Worm (Caenorhabditis elegans) whole organism, L4 larva: ENCODE results near the gene Y82E9BL.5.

Experiments
- D1046.2 ChIP-seq: fragments of 200-800 bp; sonication (Bioruptor generic); IDR thresholded peaks from 2 replicates; pipeline ENCODE4 v1.3.6; 2022; ENCODE audit warnings: missing genetic modification characterization, missing compliant biosample characterization
- F44E2.7 ChIP-seq: fragments of 200-800 bp; sonication (Bioruptor generic); IDR thresholded peaks from 2 replicates; pipeline ENCODE4 v2.1.2; 2022; ENCODE audit warnings: missing genetic modification characterization, missing compliant biosample characterization
- R02D3.7 ChIP-seq: fragments of 150-350 bp; sonication (generic microtip); optimal IDR thresholded peaks from 3 replicates; lab custom pipeline; 2014; ENCODE audit warnings: missing biosample characterization, missing genetic modification characterization
- T26A8.4 ChIP-seq: fragments of 200-800 bp; sonication (Bioruptor generic); IDR thresholded peaks from 2 replicates; pipeline ENCODE4 v1.3.6; 2022; ENCODE audit warnings: missing genetic modification characterization, missing compliant biosample characterization
- Y5F2A.4 ChIP-seq: fragments of 200-800 bp; sonication (Bioruptor generic); optimal IDR thresholded peaks from 2 replicates; lab custom pipeline; 2018; ENCODE audit warnings: mild to moderate bottlenecking, missing genetic modification characterization, missing compliant biosample characterization
- arid-1 ChIP-seq: fragments of 200-800 bp; sonication (Bioruptor generic); conservative IDR thresholded peaks from 2 replicates; pipeline ENCODE4 v1.3.6; 2022; ENCODE audit warnings: missing genetic modification reagents, missing genetic modification characterization, missing compliant biosample characterization
- ceh-20 ChIP-seq: fragments of 200-800 bp; sonication (Bioruptor generic); IDR thresholded peaks from 2 replicates; pipeline ENCODE4 v1.3.6; 2022; ENCODE audit warnings: missing genetic modification reagents, missing genetic modification characterization, missing compliant biosample characterization
- ceh-62 ChIP-seq: sonication (generic microtip); optimal IDR thresholded peaks from 2 replicates; lab custom pipeline; 2017; ENCODE audit warnings: missing biosample characterization, missing genetic modification characterization
- cey-2 ChIP-seq: sonication (generic microtip); optimal IDR thresholded peaks from 3 replicates; lab custom pipeline; 2017; ENCODE audit warnings: missing genetic modification characterization, mild to moderate bottlenecking, missing compliant biosample characterization, antibody characterized with exemption, borderline replicate concordance; ENCODE audit not compliant: insufficient read depth
- daf-12 ChIP-seq: fragments of 150-350 bp; optimal IDR thresholded peaks from 2 replicates; lab custom pipeline; 2014; ENCODE audit warnings: missing biosample characterization, missing genetic modification reagents, missing genetic modification characterization
- daf-16 ChIP-seq, 3 experiments: sonication (generic microtip); optimal IDR thresholded peaks; 2 replicates each; lab custom pipeline; 2016 to 2017; ENCODE audit warnings: missing genetic modification characterization in 3 of 3, missing genetic modification reagents in 3 of 3, mild to moderate bottlenecking in 2 of 3, missing compliant biosample characterization in 2 of 3, missing biosample characterization in 1 of 3, moderate library complexity in 1 of 3
- dmd-6 ChIP-seq: fragments of 200-800 bp; sonication (Bioruptor generic); IDR thresholded peaks from 2 replicates; pipeline ENCODE4 v1.3.6; 2022; ENCODE audit warnings: missing genetic modification reagents, missing genetic modification characterization, missing compliant biosample characterization
- duxl-1 ChIP-seq: sonication (generic microtip); optimal IDR thresholded peaks from 2 replicates; lab custom pipeline; 2016; ENCODE audit warnings: mild to moderate bottlenecking, missing genetic modification characterization, moderate library complexity, missing compliant biosample characterization; ENCODE audit not compliant: poor library complexity
- dve-1 ChIP-seq: sonication (generic microtip); optimal IDR thresholded peaks from 2 replicates; lab custom pipeline; 2017; ENCODE audit warnings: antibody characterized with exemption, mild to moderate bottlenecking, missing genetic modification characterization, missing compliant biosample characterization; ENCODE audit not compliant: insufficient read depth
- egl-43 ChIP-seq: fragments of 200-800 bp; sonication (Bioruptor generic); IDR thresholded peaks from 2 replicates; pipeline ENCODE4 v1.3.6; 2022; ENCODE audit warnings: missing genetic modification reagents, missing genetic modification characterization, missing compliant biosample characterization
- hif-1 ChIP-seq, 2 experiments: sonication (generic microtip); optimal IDR thresholded peaks; 2 replicates each; lab custom pipeline; 2016 to 2017; ENCODE audit warnings: missing compliant biosample characterization in 2 of 2, missing genetic modification characterization in 2 of 2, missing genetic modification reagents in 2 of 2, missing genotype in 2 of 2, mild to moderate bottlenecking in 1 of 2
- hlh-11 ChIP-seq: fragments of 200-800 bp; sonication (Bioruptor generic); optimal IDR thresholded peaks from 2 replicates; lab custom pipeline; 2018; ENCODE audit warnings: mild to moderate bottlenecking, missing genetic modification characterization, missing compliant biosample characterization
- lin-1 ChIP-seq: fragments of 200-800 bp; sonication (Bioruptor generic); IDR thresholded peaks from 2 replicates; pipeline ENCODE4 v1.3.6; 2022; ENCODE audit warnings: missing genetic modification reagents, missing genetic modification characterization, missing compliant biosample characterization
- lin-15B ChIP-seq: fragments of 150-350 bp; sonication (generic microtip); optimal IDR thresholded peaks from 3 replicates; lab custom pipeline; 2014; ENCODE audit warnings: missing biosample characterization, missing genetic modification characterization
- lin-29 ChIP-seq: fragments of 200-800 bp; sonication (Bioruptor generic); IDR thresholded peaks from 2 replicates; pipeline ENCODE4 v1.3.6; 2022; ENCODE audit warnings: missing genetic modification reagents, missing genetic modification characterization, missing compliant biosample characterization
- lin-38 ChIP-seq: fragments of 200-800 bp; sonication (Bioruptor generic); IDR thresholded peaks from 2 replicates; pipeline ENCODE4 v1.3.6; 2022; ENCODE audit warnings: missing genetic modification reagents, missing genetic modification characterization, missing compliant biosample characterization
- lsy-2 ChIP-seq, 2 experiments: fragments of 150-350 bp in 1 of 2; sonication (generic microtip) in 1 of 2; optimal IDR thresholded peaks; 2 replicates each; lab custom pipeline; 2014 to 2017; ENCODE audit warnings: missing biosample characterization in 2 of 2, missing genetic modification characterization in 2 of 2
- madf-5 ChIP-seq, 2 experiments: fragments of 200-800 bp; sonication (Bioruptor generic); IDR thresholded peaks; 2 replicates each; pipeline ENCODE4 v1.3.6; 2022; ENCODE audit warnings: missing compliant biosample characterization in 2 of 2, missing genetic modification characterization in 2 of 2
- mdl-1 ChIP-seq, 2 experiments: fragments of 150-350 bp in 1 of 2; sonication (generic microtip) in 1 of 2; optimal IDR thresholded peaks; 2 replicates each; lab custom pipeline; 2014 to 2017; ENCODE audit warnings: missing biosample characterization in 2 of 2, missing genetic modification characterization in 2 of 2
- mes-2 ChIP-seq: sonication (generic microtip); optimal IDR thresholded peaks from 2 replicates; lab custom pipeline; 2016; ENCODE audit warnings: missing genotype, mild to moderate bottlenecking, missing genetic modification characterization, missing compliant biosample characterization; ENCODE audit not compliant: poor library complexity, severe bottlenecking
- nhr-11 ChIP-seq: fragments of 150-350 bp; optimal IDR thresholded peaks from 2 replicates; lab custom pipeline; 2014; ENCODE audit warnings: missing biosample characterization, missing genetic modification characterization
- nhr-25 ChIP-seq: sonication (generic microtip); optimal IDR thresholded peaks from 2 replicates; lab custom pipeline; 2017; ENCODE audit warnings: missing genetic modification characterization, mild to moderate bottlenecking, missing compliant biosample characterization, antibody characterized with exemption, moderate library complexity, borderline replicate concordance; ENCODE audit not compliant: insufficient read depth
- nhr-28 ChIP-seq: fragments of 150-350 bp; optimal IDR thresholded peaks from 2 replicates; lab custom pipeline; 2014; ENCODE audit warnings: missing biosample characterization, missing genetic modification characterization
- nhr-41 ChIP-seq: fragments of 200-800 bp; sonication (Bioruptor generic); IDR thresholded peaks from 2 replicates; pipeline ENCODE4 v1.3.6; 2022; ENCODE audit warnings: missing genetic modification reagents, missing genetic modification characterization, missing compliant biosample characterization
- nhr-48 ChIP-seq: sonication (generic microtip); optimal IDR thresholded peaks from 2 replicates; lab custom pipeline; 2016; ENCODE audit warnings: mild to moderate bottlenecking, missing genetic modification characterization, missing compliant biosample characterization
- nhr-6 ChIP-seq: fragments of 150-350 bp; optimal IDR thresholded peaks from 2 replicates; lab custom pipeline; 2014; ENCODE audit warnings: missing biosample characterization, missing genetic modification characterization
- nhr-77 ChIP-seq: fragments of 150-350 bp; optimal IDR thresholded peaks from 2 replicates; lab custom pipeline; 2014; ENCODE audit warnings: missing biosample characterization, missing genetic modification characterization
- php-3 ChIP-seq: fragments of 200-800 bp; sonication (Bioruptor generic); IDR thresholded peaks from 2 replicates; pipeline ENCODE4 v1.3.6; 2022; ENCODE audit warnings: missing genetic modification reagents, missing genetic modification characterization, missing compliant biosample characterization
- pqm-1 ChIP-seq: sonication (generic microtip); optimal IDR thresholded peaks from 2 replicates; lab custom pipeline; 2017; ENCODE audit warnings: missing biosample characterization, missing genetic modification characterization
- snpc-4 ChIP-seq: fragments of 150-350 bp; optimal IDR thresholded peaks from 2 replicates; lab custom pipeline; 2014; ENCODE audit warnings: missing biosample characterization, missing genetic modification characterization
- spr-1 ChIP-seq: sonication (generic microtip); optimal IDR thresholded peaks from 2 replicates; lab custom pipeline; 2016; ENCODE audit warnings: mild to moderate bottlenecking, missing genetic modification characterization, missing compliant biosample characterization
- spr-3 ChIP-seq: fragments of 200-800 bp; sonication (Bioruptor generic); optimal IDR thresholded peaks from 2 replicates; lab custom pipeline; 2018; ENCODE audit warnings: mild to moderate bottlenecking, missing genetic modification characterization, missing compliant biosample characterization
- tag-97 ChIP-seq: fragments of 200-800 bp; sonication (Bioruptor generic); IDR thresholded peaks from 2 replicates; pipeline ENCODE4 v1.3.6; 2022; ENCODE audit warnings: missing genetic modification characterization, missing compliant biosample characterization
- tra-1 ChIP-seq: fragments of 200-800 bp; sonication (Bioruptor generic); IDR thresholded peaks from 2 replicates; pipeline ENCODE4 v1.3.6; 2022; ENCODE audit warnings: missing genetic modification reagents, missing genetic modification characterization, missing compliant biosample characterization
- zag-1 ChIP-seq: fragments of 150-350 bp; optimal IDR thresholded peaks from 2 replicates; lab custom pipeline; 2014; ENCODE audit warnings: missing biosample characterization, missing genetic modification characterization
- zfp-2 ChIP-seq: sonication (generic microtip); optimal IDR thresholded peaks from 2 replicates; lab custom pipeline; 2016; ENCODE audit warnings: mild to moderate bottlenecking, missing genetic modification characterization, missing compliant biosample characterization
- zfp-3 ChIP-seq: fragments of 200-800 bp; sonication (Bioruptor generic); conservative IDR thresholded peaks from 2 replicates; pipeline ENCODE4 v1.3.6; 2022; ENCODE audit warnings: missing genetic modification reagents, missing genetic modification characterization, missing compliant biosample characterization
- zip-11 ChIP-seq: fragments of 200-800 bp; sonication (Bioruptor generic); IDR thresholded peaks from 2 replicates; pipeline ENCODE4 v1.3.6; 2022; ENCODE audit warnings: missing genetic modification characterization, missing compliant biosample characterization
- zip-2 ChIP-seq: fragments of 150-350 bp; optimal IDR thresholded peaks from 2 replicates; lab custom pipeline; 2014; ENCODE audit warnings: missing biosample characterization, missing genetic modification characterization
- ztf-11 ChIP-seq: fragments of 150-350 bp; optimal IDR thresholded peaks from 2 replicates; lab custom pipeline; 2014; ENCODE audit warnings: missing biosample characterization, missing genetic modification characterization
- ztf-7 ChIP-seq: fragments of 150-350 bp; optimal IDR thresholded peaks from 2 replicates; lab custom pipeline; 2014; ENCODE audit warnings: missing biosample characterization, missing genetic modification characterization

Gene Y82E9BL.5

ce11 chrIII:1323555-1323954 is 23.9 kb downstream of the Y82E9BL.5 start:
- peak; percentile 89 for TF ChIP-seq nhr-28 (tag; lab: Kevin White, UChicago)
- TF ChIP-seq nhr-41 (GFP tag; lab: Robert Waterston, UW): peak; percentile 41; the same call in 1 of the 2 replicates
- TF ChIP-seq nhr-77: peak; percentile 63
- peak; percentile 96 for TF ChIP-seq pqm-1 (tag; lab: Kevin White, UChicago)
- peak in 1 of 2 experiments; percentile 22 for TF ChIP-seq mdl-1 (tag; optimal IDR thresholded peaks at IDR 0.05; lab: Kevin White, UChicago)
- peak; percentile 40 for TF ChIP-seq hlh-11
- TF ChIP-seq nhr-6: peak; percentile 84
- TF ChIP-seq T26A8.4 (GFP tag; lab: Robert Waterston, UW): no peak
- no peak for TF ChIP-seq daf-16 (GFP tag; optimal IDR thresholded peaks at IDR 0.05; lab: Kevin White, UChicago)
- peak; percentile 56 for TF ChIP-seq daf-16 (tag; optimal IDR thresholded peaks at IDR 0.05; lab: Kevin White, UChicago)
- no peak for TF ChIP-seq lin-15B (tag; lab: Kevin White, UChicago)
- no peak for TF ChIP-seq zip-11 (GFP tag; lab: Robert Waterston, UW)
- TF ChIP-seq dmd-6 (GFP tag; lab: Robert Waterston, UW): peak; percentile 83
- TF ChIP-seq dve-1 (tag; lab: Kevin White, UChicago): peak; percentile 19
- TF ChIP-seq lsy-2 (tag; optimal IDR thresholded peaks at IDR 0.05; lab: Kevin White, UChicago): peak in 1 of 2 experiments; percentile 36
- TF ChIP-seq, all 104 proteins: peak for 11

- TF ChIP-seq nhr-48 (no peak), lin-29 (GFP tag; lab: Robert Waterston, UW) (no peak), lsy-2 (tag; optimal IDR thresholded peaks at IDR 0.05; lab: Kevin White, UChicago) (no peak), snpc-4 (tag; lab: Kevin White, UChicago) (no peak), lin-38 (GFP tag; lab: Robert Waterston, UW) (no peak), duxl-1 (tag; lab: Kevin White, UChicago) (no peak), nhr-11 (no peak), tra-1 (GFP tag; lab: Robert Waterston, UW) (no peak), ceh-62 (no peak), zip-2 (tag; lab: Kevin White, UChicago) (no peak), hif-1 (tag; optimal IDR thresholded peaks at IDR 0.05; lab: Kevin White, UChicago) (no peak), php-3 (GFP tag; lab: Robert Waterston, UW) (no peak), ztf-11 (no peak)
These were observed 25.9 kb downstream of the Y82E9BL.5 start, which contains the start of gene fbxa-15 for ce11 chrIII:1321561-1321960. TSS of gene fbxa-15 (minus strand) at chrIII:1321661.

- no peak for TF ChIP-seq zag-1 (tag; lab: Kevin White, UChicago)
- TF ChIP-seq mes-2 (tag; lab: Kevin White, UChicago): no peak
- TF ChIP-seq daf-12 (tag; lab: Kevin White, UChicago): no peak
- no peak for TF ChIP-seq Y5F2A.4 (GFP tag; lab: Kevin White, UChicago)
- no peak for TF ChIP-seq zip-11 (GFP tag; lab: Robert Waterston, UW)
- peak; percentile 20 for TF ChIP-seq hlh-11
- TF ChIP-seq zfp-2 (tag; lab: Kevin White, UChicago): no peak
- no peak for TF ChIP-seq nhr-25 (tag; lab: Kevin White, UChicago)
- TF ChIP-seq dve-1 (tag; lab: Kevin White, UChicago): no peak
- TF ChIP-seq duxl-1 (tag; lab: Kevin White, UChicago): no peak
- no peak for TF ChIP-seq ceh-20 (GFP tag; lab: Robert Waterston, UW)
- no peak for TF ChIP-seq egl-43
- peak; percentile 80 for TF ChIP-seq pqm-1 (tag; lab: Kevin White, UChicago)
- no peak for TF ChIP-seq F44E2.7 (GFP tag; lab: Robert Waterston, UW)
- no peak for TF ChIP-seq daf-16 (GFP tag; optimal IDR thresholded peaks at IDR 0.05; lab: Kevin White, UChicago)
- peak; percentile 56 for TF ChIP-seq daf-16 (tag; optimal IDR thresholded peaks at IDR 0.05; lab: Kevin White, UChicago)
- TF ChIP-seq R02D3.7 (tag; lab: Kevin White, UChicago): no peak
- TF ChIP-seq cey-2: no peak
- TF ChIP-seq tag-97 (GFP tag; lab: Robert Waterston, UW): no peak
- no peak for TF ChIP-seq spr-1 (tag; lab: Kevin White, UChicago)
- TF ChIP-seq nhr-28 (tag; lab: Kevin White, UChicago): peak; percentile 77
- no peak for TF ChIP-seq T26A8.4 (GFP tag; lab: Robert Waterston, UW)
- TF ChIP-seq spr-3 (GFP tag; lab: Kevin White, UChicago): no peak
- TF ChIP-seq php-3 (GFP tag; lab: Robert Waterston, UW): no peak
- TF ChIP-seq ztf-7: no peak
- no peak for TF ChIP-seq lin-1 (GFP tag; lab: Robert Waterston, UW)
- no peak for TF ChIP-seq D1046.2
- TF ChIP-seq zfp-3 (GFP tag; lab: Robert Waterston, UW): no peak
- TF ChIP-seq madf-5 (GFP tag; IDR thresholded peaks at IDR 0.05; lab: Robert Waterston, UW): no peak
- no peak for TF ChIP-seq arid-1 (GFP tag; lab: Robert Waterston, UW)
These were observed 32.4 kb downstream of the Y82E9BL.5 start, which contains the start of the genes fbxa-80 and fbxa-19 for ce11 chrIII:1315038-1315437. TSS of gene fbxa-80 (minus strand) at chrIII:1315210. TSS of gene fbxa-19 (plus strand) at chrIII:1315401.
